Fruit fly (Drosophila melanogaster) whole organism, pupa: ENCODE measurements around the gene CG12581.

Experiments
- CG10348 ChIP-seq: fragments of 200-800 bp; sonication (Bioruptor generic); IDR thresholded peaks from 2 replicates; pipeline ENCODE4 v1.3.6; 2022; ENCODE audit warnings: missing biosample characterization, missing genetic modification characterization
- CG13204 ChIP-seq: fragments of 200-800 bp; sonication (Bioruptor generic); optimal IDR thresholded peaks from 2 replicates; lab custom pipeline; 2018; ENCODE audit warnings: missing biosample characterization, mild to moderate bottlenecking, missing genetic modification characterization, moderate library complexity
- CG15710 ChIP-seq: fragments of 200-800 bp; sonication (Bioruptor generic); optimal IDR thresholded peaks from 2 replicates; lab custom pipeline; 2018; ENCODE audit warnings: missing biosample characterization, mild to moderate bottlenecking, missing genetic modification characterization, moderate library complexity
- CG17806 ChIP-seq: fragments of 200-800 bp; sonication (Bioruptor generic); optimal IDR thresholded peaks from 2 replicates; lab custom pipeline; 2018; ENCODE audit warnings: missing biosample characterization, mild to moderate bottlenecking, missing genetic modification characterization, moderate library complexity
- CG4496 ChIP-seq: fragments of 200-800 bp; sonication (Bioruptor generic); IDR thresholded peaks from 3 replicates; pipeline ENCODE4 v1.3.6; 2022; ENCODE audit warnings: missing biosample characterization, missing genetic modification characterization
- CG8159 ChIP-seq: fragments of 200-800 bp; sonication (Bioruptor generic); optimal IDR thresholded peaks from 3 replicates; lab custom pipeline; 2018; ENCODE audit warnings: missing biosample characterization, mild to moderate bottlenecking, missing genetic modification characterization, moderate library complexity
- CG9948 ChIP-seq: fragments of 200-800 bp; sonication (Bioruptor generic); optimal IDR thresholded peaks from 2 replicates; lab custom pipeline; 2018; ENCODE audit warnings: missing biosample characterization, mild to moderate bottlenecking, missing genetic modification characterization, moderate library complexity
- EcR ChIP-seq: fragments of 200-800 bp; sonication (Bioruptor generic); optimal IDR thresholded peaks from 3 replicates; lab custom pipeline; 2019; ENCODE audit warnings: missing biosample characterization, missing genetic modification characterization, mild to moderate bottlenecking, moderate library complexity, missing genetic modification reagents
- Ets98B ChIP-seq: fragments of 200-800 bp; sonication (Bioruptor generic); IDR thresholded peaks from 2 replicates; pipeline ENCODE4 v1.3.6; 2022; ENCODE audit warnings: missing biosample characterization, missing genetic modification characterization
- gl ChIP-seq: fragments of 200-800 bp; sonication (Bioruptor generic); optimal IDR thresholded peaks from 2 replicates; lab custom pipeline; 2018; ENCODE audit warnings: missing biosample characterization, mild to moderate bottlenecking, missing genetic modification characterization
- rn ChIP-seq: fragments of 200-800 bp; sonication (Bioruptor generic); IDR thresholded peaks from 2 replicates; pipeline ENCODE4 v1.3.6; 2022; ENCODE audit warnings: missing biosample characterization, missing genetic modification characterization

dm6 chr3R:4174470-4174869 is at the start of gene CG12581:
- TF ChIP-seq EcR (GFP tag; lab: Kevin White, UChicago), result no peak
- no peak for TF ChIP-seq CG17806 (tag; lab: Kevin White, UChicago)
- TF ChIP-seq rn (GFP tag; lab: Robert Waterston, UW), result no peak
- no peak for TF ChIP-seq CG10348
- no peak for TF ChIP-seq CG4496
- no peak for TF ChIP-seq CG8159 (tag; lab: Kevin White, UChicago)
- TF ChIP-seq Ets98B (GFP tag; lab: Robert Waterston, UW), result no peak; the same call in 1 of the 2 replicates
- no peak for TF ChIP-seq gl (tag; lab: Kevin White, UChicago)
- TF ChIP-seq CG13204, result no peak
- TF ChIP-seq CG9948, result no peak
- TF ChIP-seq CG15710 (tag; lab: Kevin White, UChicago), result no peak
